Worm (Caenorhabditis elegans): ENCODE data around the gene lron-14.

lron-14 gene

ce11 chrIV:9524849-9525460, 41.5 kb downstream of the lron-14 start, which contains the start of gene ndua-5 (continued):
- peak; percentile 66 for TF ChIP-seq lin-15B (tag; optimal IDR thresholded peaks at IDR 0.05)
- TF ChIP-seq nhr-90 (tag; optimal IDR thresholded peaks at IDR 0.05; ENCODE audit: poor library complexity) = peak; percentile 42
- peak; percentile 79 for TF ChIP-seq nhr-71 (tag; optimal IDR thresholded peaks at IDR 0.05)
- no peak for TF ChIP-seq unc-98 (GFP tag; IDR thresholded peaks at IDR 0.05)
- TF ChIP-seq lsy-2 (tag; optimal IDR thresholded peaks at IDR 0.05) = peak; percentile 28 to 72

DNA sequence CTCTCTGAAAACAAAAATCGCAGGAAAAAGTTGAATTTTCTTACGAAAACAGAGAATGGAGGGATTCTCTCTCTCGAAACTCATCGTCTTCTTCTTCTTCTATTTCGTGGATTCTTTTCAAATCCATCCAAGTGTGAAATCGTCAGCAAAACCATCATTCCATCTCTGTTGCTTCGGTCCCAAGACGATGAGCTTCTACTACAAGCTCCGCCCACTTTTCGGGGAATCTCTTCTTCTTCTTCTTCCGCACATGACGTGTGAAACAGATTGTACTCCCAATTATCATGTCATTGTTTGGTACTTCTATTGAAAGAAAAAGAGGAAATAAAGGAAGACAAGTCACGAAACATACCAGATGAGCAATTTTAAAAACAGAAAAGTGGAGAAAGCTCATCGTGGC, 43.3 kb downstream of the lron-14 start:
- peak; percentile 27 for TF ChIP-seq lin-14 (GFP tag; optimal IDR thresholded peaks at IDR 0.05)
- TF ChIP-seq efl-1 (optimal IDR thresholded peaks at IDR 0.05) = no peak
- peak in 1 of 2 experiments; percentile 55 for TF ChIP-seq efl-1 (GFP tag; optimal IDR thresholded peaks at IDR 0.05 in 1 of 2)
- TF ChIP-seq ces-1 (GFP tag; optimal IDR thresholded peaks at IDR 0.05) = no peak

ce11 chrIV:9520629-9521028, 45.8 kb downstream of the lron-14 start:
- TF ChIP-seq elt-3 (tag; optimal IDR thresholded peaks at IDR 0.05) (no peak), pax-3 (tag; optimal IDR thresholded peaks at IDR 0.05) (peak; percentile 41), fkh-10 (GFP tag; optimal IDR thresholded peaks at IDR 0.05) (no peak), tbx-2 (tag; optimal IDR thresholded peaks at IDR 0.05) (no peak), efl-1 (optimal IDR thresholded peaks at IDR 0.05) (no peak), efl-1 (GFP tag; optimal IDR thresholded peaks at IDR 0.05 in 1 of 2) (peak in 1 of 2 experiments; percentile 68), snpc-4 (tag; optimal IDR thresholded peaks at IDR 0.05) (no peak), nhr-20 (tag; optimal IDR thresholded peaks at IDR 0.05) (no peak), pqm-1 (tag; optimal IDR thresholded peaks at IDR 0.05) (no peak), nhr-84 (tag; optimal IDR thresholded peaks at IDR 0.05) (no peak), ztf-4 (tag; optimal IDR thresholded peaks at IDR 0.05) (no peak), dsc-1 (tag; optimal IDR thresholded peaks at IDR 0.05) (peak; percentile 88), elt-2 (tag; optimal IDR thresholded peaks at IDR 0.05) (no peak), ceh-82 (tag; optimal IDR thresholded peaks at IDR 0.05) (no peak), isw-1 (GFP tag; IDR thresholded peaks at IDR 0.05) (no peak)

ce11 chrIV:9518608-9519007, 47.8 kb downstream of the lron-14 start, which contains the start of gene nlp-35:
TSS of gene nlp-35 (minus strand) at chrIV:9518926.
- no peak for TF ChIP-seq mdl-1 (tag; optimal IDR thresholded peaks at IDR 0.05)
- no peak for TF ChIP-seq ces-1 (GFP tag; optimal IDR thresholded peaks at IDR 0.05)
- TF ChIP-seq F16B12.6 (tag; optimal IDR thresholded peaks at IDR 0.05) = no peak
- TF ChIP-seq fkh-8 (tag; optimal IDR thresholded peaks at IDR 0.05) = no peak
- TF ChIP-seq ceh-63 (GFP tag; optimal IDR thresholded peaks at IDR 0.05) = no peak
- no peak for TF ChIP-seq zag-1 (tag; optimal IDR thresholded peaks at IDR 0.05)
- no peak for TF ChIP-seq C34B4.2 (tag; optimal IDR thresholded peaks at IDR 0.05)

ce11 chrIV:9516831-9517230, 49.6 kb downstream of the lron-14 start, which contains the start of gene C33A12.19:
TSS of gene C33A12.19 (plus strand) at chrIV:9516999.
- peak; percentile 68 for TF ChIP-seq lin-14 (GFP tag; optimal IDR thresholded peaks at IDR 0.05)
- TF ChIP-seq efl-1 (optimal IDR thresholded peaks at IDR 0.05) = no peak
- peak in 1 of 2 experiments; percentile 90 for TF ChIP-seq efl-1 (GFP tag; optimal IDR thresholded peaks at IDR 0.05 in 1 of 2)
- TF ChIP-seq swsn-7 (tag; optimal IDR thresholded peaks at IDR 0.05) = no peak
- no peak for TF ChIP-seq fos-1 (tag; optimal IDR thresholded peaks at IDR 0.05)
- TF ChIP-seq lsy-2 (tag; optimal IDR thresholded peaks at IDR 0.05) = peak; percentile 20 to 70
- peak; percentile 17 for TF ChIP-seq mep-1 (tag; optimal IDR thresholded peaks at IDR 0.05)
- TF ChIP-seq lin-35 (GFP tag; optimal IDR thresholded peaks at IDR 0.05) = peak in 1 of 2 experiments; percentile 50
- TF ChIP-seq pag-3 (tag; optimal IDR thresholded peaks at IDR 0.05; ENCODE audit: borderline replicate concordance, insufficient read depth) = no peak
- peak; percentile 75 for TF ChIP-seq nhr-20 (tag; optimal IDR thresholded peaks at IDR 0.05)
- peak; percentile 57 for TF ChIP-seq grh-1 (GFP tag; IDR thresholded peaks at IDR 0.05)
- peak; percentile 41 for TF ChIP-seq nhr-19 (GFP tag; conservative IDR thresholded peaks at IDR 0.05)
- no peak for TF ChIP-seq lir-3 (tag; optimal IDR thresholded peaks at IDR 0.05; ENCODE audit: poor library complexity)
- peak; percentile 44 for TF ChIP-seq elt-2 (tag; optimal IDR thresholded peaks at IDR 0.05)
- TF ChIP-seq nhr-85 (tag) = peak; percentile 83
- no peak for TF ChIP-seq hlh-17 (GFP tag; optimal IDR thresholded peaks at IDR 0.05; ENCODE audit: borderline replicate concordance)
- peak; percentile 3 for TF ChIP-seq C16A3.4 (tag; optimal IDR thresholded peaks at IDR 0.05)
- TF ChIP-seq tbx-2 (tag; optimal IDR thresholded peaks at IDR 0.05) = peak; percentile 28
- TF ChIP-seq nhr-71 (tag; optimal IDR thresholded peaks at IDR 0.05) = peak; percentile 66
- TF ChIP-seq nhr-90 (tag; optimal IDR thresholded peaks at IDR 0.05; ENCODE audit: poor library complexity) = peak; percentile 49
- peak; percentile 46 for TF ChIP-seq snu-23 (GFP tag; optimal IDR thresholded peaks at IDR 0.05)
- TF ChIP-seq blmp-1 (tag; optimal IDR thresholded peaks at IDR 0.05) = peak; percentile 65
- no peak for TF ChIP-seq lin-39 (tag; optimal IDR thresholded peaks at IDR 0.05)
- peak in 5 of 6 experiments; percentile 38 to 75 (median 62) for TF ChIP-seq elt-3 (tag; optimal IDR thresholded peaks at IDR 0.05)
